Fruit fly (Drosophila melanogaster): ENCODE measurements around the gene stx.
A peak's percentile ranks its signal among the peaks of the same experiment; 100 is the strongest.

Gene stx

DNA sequence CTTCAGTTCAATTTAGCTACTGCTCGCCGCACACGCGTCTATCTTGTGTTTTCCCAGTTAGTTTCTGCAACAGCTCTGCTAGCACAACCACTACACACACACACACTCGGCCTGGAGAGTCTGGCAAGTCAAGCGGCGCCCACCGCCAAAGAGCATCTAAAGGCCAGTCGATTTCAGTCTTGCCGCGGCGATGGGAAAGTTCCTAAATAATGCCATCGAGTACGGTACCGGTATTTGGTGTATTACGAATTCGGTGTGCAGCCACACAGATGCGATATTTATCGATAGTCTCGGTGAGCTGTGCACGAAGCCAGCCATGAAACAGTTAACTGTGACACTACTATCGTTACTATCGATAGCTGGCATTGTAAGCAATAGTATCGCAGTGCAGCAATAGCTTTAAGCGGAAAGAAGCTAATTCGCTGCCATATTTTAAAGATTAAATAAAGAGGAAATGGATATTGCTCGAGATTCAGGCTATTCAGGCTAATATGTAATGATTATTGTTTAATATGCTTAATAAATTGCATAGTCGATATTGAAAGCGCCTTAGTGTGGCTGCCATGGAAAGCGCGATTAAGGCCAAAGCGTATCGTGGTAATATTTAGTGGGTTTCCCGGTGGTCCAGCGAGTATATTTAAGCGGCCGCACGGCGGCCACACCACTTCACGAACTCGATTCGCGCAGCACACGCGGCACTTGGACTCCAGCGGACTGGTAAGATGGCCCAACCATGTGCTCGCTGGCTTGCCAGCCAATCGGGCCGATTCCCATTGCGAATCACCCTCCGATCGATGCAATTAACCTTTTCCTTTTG, at the start of gene stx:
TSS of gene stx (minus strand) at position 171 of the 817 bp plus-strand sequence.
- TF ChIP-seq noc (tag; optimal IDR thresholded peaks at IDR 0.05), result peak; percentile 2

DNA sequence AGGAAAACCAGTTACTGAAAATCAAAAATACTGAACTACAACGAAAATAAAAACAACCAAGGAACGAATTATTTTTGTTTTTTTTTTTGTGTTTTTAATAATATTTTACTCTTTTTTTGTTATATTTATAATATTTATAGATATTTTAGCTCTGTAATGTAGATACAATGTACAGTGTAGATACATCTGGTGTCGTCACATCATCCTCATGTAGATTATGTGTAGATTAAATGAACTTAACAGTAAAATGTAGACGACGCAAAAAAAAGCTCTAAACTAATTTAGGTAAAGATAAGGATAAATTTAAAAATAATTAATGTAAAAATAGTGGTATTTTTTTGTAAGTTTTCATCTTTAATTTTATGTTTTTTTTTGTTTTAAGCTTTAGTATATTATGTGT, 44.5 kb upstream of the stx start:
- no peak for TF ChIP-seq noc (tag; optimal IDR thresholded peaks at IDR 0.05)

DNA sequence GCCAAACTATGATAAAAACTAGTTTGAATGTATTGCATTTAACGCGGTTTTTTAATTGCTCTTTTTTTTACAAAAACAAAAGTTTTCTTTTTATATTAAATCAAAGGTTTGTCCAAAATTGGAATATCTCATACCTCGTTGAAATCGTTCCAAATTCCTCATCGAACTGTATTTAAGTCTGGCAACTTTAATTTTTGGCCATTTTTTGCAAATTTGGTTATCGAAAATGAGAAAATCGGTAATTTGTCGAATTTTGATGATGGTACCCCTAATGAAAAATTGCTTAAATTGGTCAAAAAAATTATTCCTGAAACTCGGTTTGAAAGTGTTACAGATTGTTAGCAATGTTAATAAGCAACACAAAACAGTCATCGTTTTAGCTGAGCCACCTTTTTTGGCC, 42.6 kb upstream of the stx start:
- no peak for TF ChIP-seq noc (tag; optimal IDR thresholded peaks at IDR 0.05)

DNA sequence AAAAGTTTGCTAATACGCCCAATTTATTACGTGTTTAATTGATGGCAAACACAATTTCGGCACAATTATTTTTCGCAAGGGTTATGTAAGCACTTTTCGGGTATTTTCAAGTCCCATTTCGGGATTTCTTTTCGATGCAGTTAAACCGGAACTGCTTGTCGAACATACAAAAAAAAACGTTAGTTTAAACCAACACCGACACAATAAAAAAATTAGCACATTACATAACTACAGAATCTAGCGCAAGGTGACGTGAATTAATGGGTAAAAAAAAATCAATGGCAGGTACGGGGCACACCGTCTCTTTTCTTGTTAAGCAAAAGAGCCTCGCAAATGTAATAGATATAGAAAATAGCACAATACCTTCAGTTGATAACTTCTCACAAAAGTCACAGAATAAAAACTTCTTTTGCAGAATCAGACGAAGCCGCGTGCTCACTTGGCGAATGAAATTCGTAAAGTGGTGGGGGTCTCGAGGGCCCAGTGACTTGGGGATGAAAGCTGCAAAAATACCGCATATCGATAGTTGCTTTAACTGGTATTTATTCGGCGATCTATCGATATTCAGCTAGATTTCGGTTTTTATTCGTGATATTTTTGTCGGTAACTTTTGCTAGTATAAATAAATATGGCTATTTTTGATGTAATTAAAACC, 41.8 kb upstream of the stx start, which contains the start of the genes Ant2 and sesB:
TSS of gene Ant2 (minus strand) at position 465 of the 655 bp plus-strand sequence.
TSS of gene sesB (minus strand) at position 516 of the 655 bp plus-strand sequence.
- TF ChIP-seq noc (tag; optimal IDR thresholded peaks at IDR 0.05), result no peak

DNA sequence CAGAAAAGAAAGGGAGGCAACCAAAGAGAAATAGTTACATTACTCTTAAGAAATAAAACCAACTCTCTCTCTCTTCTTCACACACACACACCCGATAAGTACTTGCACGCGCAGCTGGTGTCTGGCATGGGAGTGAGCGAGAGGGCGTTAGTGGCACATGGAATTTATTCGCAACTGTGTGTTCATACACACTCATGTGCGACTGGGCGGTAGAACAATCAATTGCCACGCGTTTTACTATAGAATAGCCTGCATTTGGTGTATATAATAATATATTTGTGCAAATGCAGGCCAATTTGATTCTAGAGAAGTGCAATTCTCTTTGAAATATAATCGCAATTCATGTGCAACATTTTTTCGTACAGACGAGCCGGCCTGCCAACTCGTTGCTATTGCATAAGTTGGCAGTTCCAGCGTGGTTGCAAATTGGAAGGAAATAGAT, 41.2 kb upstream of the stx start:
- peak; percentile 26 for TF ChIP-seq noc (tag; optimal IDR thresholded peaks at IDR 0.05)

DNA sequence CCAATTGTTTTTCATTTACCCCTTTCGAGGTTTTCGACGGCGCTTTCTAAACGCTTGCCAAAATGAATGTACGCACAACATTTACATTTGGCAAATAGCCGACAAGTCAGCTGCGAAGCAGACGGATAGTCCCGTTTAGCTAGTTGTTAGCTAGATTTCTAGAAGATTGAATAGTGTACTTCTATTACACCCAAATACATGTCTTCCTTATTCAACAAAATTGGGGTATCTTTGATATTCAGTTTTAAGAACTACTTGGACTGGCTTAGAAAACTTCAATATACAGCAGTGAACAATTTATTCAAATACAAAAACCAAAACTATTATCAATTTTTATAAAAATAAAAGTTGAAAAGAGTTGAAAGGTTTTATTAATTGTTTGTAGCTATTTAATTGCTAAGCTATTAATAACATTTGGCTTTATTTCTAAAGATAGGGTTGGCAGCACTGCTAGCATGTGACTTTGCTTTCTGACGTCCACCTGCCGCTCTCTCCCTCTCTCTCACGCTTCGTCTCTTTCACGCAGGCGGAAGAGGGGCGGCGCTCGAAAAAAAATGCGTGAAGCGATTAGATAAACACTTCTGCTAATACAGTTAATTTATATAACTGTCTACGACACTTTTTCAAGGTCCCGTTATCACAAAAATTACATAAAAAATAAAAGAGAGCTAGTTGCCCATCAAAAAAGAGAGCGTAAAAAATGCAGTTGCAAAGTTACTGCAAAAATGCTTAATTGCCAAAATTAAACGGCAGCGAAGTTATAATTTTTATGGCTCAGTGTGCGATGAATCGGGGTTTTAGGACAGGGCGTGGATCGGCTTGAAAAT, 40.3 kb upstream of the stx start:
- TF ChIP-seq noc (tag; optimal IDR thresholded peaks at IDR 0.05), result no peak

DNA sequence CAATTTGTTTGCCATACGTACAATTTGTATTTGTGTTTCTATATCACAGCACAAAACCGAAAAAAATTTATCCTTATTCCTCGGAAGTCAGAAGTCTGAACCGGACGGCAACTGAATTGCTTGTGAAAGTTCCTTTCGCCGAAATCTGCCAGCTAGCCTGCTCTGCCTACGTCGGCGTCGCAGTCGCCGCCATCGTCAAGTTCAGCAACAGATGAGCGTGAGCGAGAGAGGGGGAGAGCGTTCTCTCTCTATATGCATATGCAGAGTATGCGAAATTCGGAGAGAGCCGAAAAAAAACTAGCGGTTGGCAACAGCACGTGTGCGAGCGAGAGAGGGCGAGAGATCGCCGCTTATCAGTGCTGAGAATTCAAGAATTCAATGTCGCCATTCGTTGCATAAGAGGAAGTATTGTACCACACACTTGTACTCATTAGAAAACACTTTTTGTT, 39.6 kb upstream of the stx start:
- TF ChIP-seq noc (tag; optimal IDR thresholded peaks at IDR 0.05), result peak; percentile 8

DNA sequence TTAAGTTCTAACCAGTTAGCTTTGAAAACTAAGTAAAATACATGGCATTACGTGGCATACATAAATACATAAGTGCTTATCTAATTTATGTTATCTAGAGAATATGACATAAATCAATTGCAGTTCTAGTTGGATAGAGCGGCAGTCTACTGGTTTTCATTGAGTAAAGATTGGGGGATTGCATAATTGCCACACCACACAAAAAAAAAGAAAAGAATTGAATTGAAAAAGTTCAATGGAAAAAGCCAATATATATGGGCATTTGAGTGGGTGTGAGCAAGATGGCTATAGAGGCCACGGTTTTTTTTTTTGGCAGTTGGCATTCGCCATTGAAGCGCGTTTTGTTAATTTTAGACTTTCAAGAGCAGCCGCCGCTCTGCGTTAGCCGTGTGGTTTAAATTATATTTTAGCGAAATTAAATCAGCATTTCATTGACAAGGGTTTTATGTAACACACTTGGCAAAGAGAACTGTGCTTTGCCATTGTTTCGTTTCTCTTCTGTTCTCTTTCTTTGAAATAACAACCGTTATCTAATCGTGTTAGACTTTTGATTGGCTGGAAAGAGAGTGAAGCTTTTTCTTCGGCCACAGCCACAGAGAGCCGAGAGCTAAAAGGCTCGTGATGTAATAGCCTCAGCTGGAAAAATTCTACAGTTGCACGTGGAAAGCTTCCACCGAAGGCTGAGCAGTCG, 38.8 kb upstream of the stx start:
- peak; percentile 9 for TF ChIP-seq noc (tag; optimal IDR thresholded peaks at IDR 0.05)

DNA sequence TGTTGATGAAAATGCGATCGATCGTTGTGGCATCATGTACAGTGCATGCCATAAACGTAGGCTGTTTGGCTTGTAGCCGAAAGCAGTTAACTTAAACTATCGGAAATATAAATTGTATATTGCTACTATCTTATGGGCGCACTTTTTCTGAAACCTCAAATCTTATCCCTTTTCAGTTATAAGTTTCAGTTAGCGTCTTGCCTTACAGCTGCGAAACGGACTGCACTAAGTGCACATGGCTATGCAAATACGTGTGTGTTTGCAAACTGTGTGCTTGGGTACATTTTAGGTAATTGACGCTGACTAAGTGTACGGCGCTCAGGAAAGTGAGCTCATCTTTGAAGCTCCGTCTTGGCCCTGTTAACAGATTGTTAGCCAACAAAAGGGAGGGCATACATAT, 30.9 kb upstream of the stx start:
- TF ChIP-seq noc (tag; optimal IDR thresholded peaks at IDR 0.05), result peak; percentile 46

DNA sequence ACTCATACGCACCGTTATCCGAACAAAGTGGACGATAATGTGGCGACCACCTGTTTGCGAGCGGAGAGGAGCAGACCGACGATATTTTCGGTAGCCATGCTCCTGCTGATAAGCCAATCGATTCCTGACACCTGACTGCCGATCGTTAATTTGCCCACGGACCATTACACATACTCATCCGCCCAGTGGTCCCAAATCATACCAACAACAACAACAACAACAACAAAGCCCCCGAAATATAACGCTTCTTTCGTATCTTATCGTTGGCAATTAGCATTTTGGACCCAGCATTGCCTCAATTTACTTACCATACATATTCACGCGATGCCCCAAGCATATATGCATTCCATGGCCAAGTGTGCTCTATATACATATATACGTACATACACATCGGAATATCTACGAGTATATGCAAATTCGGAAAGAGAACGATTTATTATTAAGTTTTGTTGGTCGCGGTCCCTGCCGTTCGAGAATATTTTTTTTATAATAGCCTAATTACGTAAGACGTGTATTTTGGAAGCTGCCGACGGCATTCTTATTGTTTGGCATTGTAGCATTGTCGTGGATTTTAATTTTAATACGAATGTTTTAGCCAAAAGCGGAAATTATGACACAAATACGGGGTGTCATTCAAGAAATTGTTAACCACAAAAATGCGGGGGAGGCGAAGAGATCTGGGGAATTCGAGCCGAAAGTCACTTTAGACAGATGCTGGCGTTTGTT, 30.4 kb upstream of the stx start:
- TF ChIP-seq noc (tag; optimal IDR thresholded peaks at IDR 0.05), result no peak

DNA sequence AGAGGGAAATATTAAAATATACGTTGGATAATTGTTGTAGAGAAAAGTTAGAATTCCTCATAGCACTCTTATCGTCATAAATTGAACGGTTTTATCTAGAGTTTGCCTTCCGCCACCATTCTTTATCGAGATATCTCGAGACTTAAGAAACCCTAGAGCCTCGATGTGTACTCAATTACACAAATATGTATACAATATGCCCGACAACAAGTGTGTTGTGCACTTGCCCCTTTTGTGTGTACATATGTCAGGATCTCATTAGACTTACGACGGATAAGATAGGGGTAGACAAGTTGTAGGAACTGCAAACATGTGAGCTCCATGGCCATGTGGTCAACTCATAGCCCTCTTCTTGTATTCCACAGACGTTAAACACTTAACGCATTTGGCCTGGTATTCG, 28.8 kb upstream of the stx start:
- TF ChIP-seq noc (tag; optimal IDR thresholded peaks at IDR 0.05), result no peak

DNA sequence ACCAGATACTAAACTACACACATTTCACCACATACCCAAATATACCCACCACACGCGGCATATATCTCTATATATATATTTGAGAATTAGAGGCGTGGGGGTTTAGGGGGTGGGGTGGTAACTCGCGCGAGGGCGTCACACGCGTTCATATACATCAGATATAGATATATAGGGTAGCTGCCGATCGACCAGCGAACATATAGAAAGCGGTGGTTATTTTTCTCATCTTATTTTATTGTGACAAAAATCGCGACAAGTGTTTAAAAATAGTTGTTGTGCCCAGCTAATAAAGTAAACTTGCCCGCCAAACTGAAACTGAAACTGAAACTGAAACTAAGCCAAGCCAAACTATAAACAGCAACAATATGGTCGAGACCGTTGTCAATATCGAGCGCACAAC, 27.9 kb upstream of the stx start:
- no peak for TF ChIP-seq noc (tag; optimal IDR thresholded peaks at IDR 0.05)

DNA sequence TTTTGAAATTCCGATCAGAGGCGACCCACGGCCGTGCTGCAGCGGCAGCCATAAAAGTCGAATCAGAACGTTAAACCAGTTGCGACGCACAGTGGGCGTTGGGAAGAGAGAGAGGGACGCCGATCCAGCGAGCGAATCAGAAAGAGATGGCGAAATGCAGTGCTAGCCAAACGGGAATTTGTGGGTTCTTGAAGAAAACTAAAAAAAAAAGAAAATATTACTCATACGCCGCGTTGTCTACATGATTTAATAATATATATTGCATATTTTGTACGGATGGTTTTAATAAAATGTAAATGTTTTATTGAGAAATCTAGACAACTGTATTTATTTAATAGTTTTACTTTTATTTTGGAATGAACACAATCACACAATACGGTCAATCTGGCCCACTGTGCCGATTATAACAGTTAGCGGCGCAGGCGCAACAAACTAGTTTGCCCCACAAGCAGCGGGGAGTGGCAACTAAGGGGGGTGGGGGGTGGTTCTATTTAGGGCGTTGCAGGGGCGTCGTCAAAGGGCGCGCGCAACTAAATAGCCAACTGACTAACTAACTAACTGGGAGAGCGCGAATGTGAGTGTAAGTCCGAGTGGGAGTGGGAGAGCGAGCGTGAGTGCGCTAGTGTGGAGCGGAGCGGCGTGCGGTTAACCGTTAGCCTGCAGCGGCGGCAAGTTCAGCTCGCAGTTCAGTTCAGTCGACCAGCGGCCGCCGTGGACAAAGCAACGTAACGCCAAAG, 27.3 kb upstream of the stx start, which contains the start of gene CG15211:
TSS of gene CG15211 (plus strand) at position 686 of the 737 bp plus-strand sequence.
- TF ChIP-seq noc (tag; optimal IDR thresholded peaks at IDR 0.05), result peak; percentile 12

DNA sequence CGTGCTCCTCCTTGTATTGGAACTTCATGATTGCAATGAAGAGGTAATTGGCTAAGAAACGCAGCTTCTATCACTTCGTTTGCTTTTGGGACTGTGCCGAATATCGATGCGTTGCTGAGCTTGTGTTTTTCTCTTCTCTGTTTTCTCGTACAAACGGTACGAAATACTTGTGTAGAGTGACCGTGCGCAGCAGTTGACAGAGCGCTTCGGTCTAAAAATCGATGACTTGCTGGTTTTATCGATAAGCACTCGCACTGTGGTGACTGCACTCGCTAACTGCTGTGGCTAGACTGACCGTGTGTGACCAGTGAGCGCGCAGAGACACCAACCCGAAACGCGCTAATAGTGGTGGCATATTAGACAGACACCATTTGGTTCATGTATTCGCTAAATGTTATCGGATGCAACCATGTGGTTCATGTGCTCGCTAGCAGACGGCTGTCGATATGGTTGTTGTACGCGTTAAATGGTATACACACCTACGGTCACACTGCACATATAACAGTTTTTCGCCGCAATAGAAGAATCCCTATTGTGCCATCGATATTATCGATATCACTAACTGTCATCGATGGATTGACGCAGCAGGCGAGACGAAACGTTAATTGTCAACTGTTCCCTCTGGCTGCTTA, 23.4 kb upstream of the stx start, which contains the start of the genes Atg8a and BTBD9:
TSS of gene Atg8a (minus strand) at position 296 of the 632 bp plus-strand sequence.
TSS of gene BTBD9 (plus strand) at position 495 of the 632 bp plus-strand sequence.
- TF ChIP-seq noc (tag; optimal IDR thresholded peaks at IDR 0.05), result peak; percentile 6
